Fruit fly (Drosophila melanogaster): Measurements from ENCODE around the gene eIF5B.

The eIF5B gene

dm6 chr3L:3485088-3485710, 24.4 kb upstream of the eIF5B start (continued):
- TF ChIP-seq CG1529 (GFP tag; optimal IDR thresholded peaks at IDR 0.05), result no peak
- TF ChIP-seq CG2712 (tag; optimal IDR thresholded peaks at IDR 0.05), result peak; percentile 69
- TF ChIP-seq CG4424 (GFP tag; optimal IDR thresholded peaks at IDR 0.05), result peak; percentile 31
- no peak for TF ChIP-seq tna (GFP tag; IDR thresholded peaks at IDR 0.05; ENCODE audit: partially characterized antibody)
- TF ChIP-seq CrebB (tag; optimal IDR thresholded peaks at IDR 0.05), result no peak
- no peak for TF ChIP-seq BEAF-32 (GFP tag; optimal IDR thresholded peaks at IDR 0.05)
- TF ChIP-seq E2f1 (GFP tag; IDR thresholded peaks at IDR 0.05), result no peak
- no peak for TF ChIP-seq cad (GFP tag; optimal IDR thresholded peaks at IDR 0.05)
- peak; percentile 62; the same call in 2 of the 3 replicates for TF ChIP-seq CG17361 (GFP tag; IDR thresholded peaks at IDR 0.05)
- peak; percentile 31 for TF ChIP-seq sug (tag; optimal IDR thresholded peaks at IDR 0.05)
- peak; percentile 24 for TF ChIP-seq CG10267 (tag; optimal IDR thresholded peaks at IDR 0.05)
- no peak for TF ChIP-seq CG15073 (GFP tag; optimal IDR thresholded peaks at IDR 0.05)
- no peak for TF ChIP-seq nau (GFP tag; optimal IDR thresholded peaks at IDR 0.05)
- TF ChIP-seq disco-r (GFP tag; optimal IDR thresholded peaks at IDR 0.05), result no peak
- no peak for TF ChIP-seq Dfd (GFP tag; optimal IDR thresholded peaks at IDR 0.05)
- no peak for TF ChIP-seq CG4820 (GFP tag; optimal IDR thresholded peaks at IDR 0.05)
- TF ChIP-seq dmrt11E (tag; optimal IDR thresholded peaks at IDR 0.05), result peak; percentile 8
- no peak for TF ChIP-seq mld (GFP tag; IDR thresholded peaks at IDR 0.05; ENCODE audit: partially characterized antibody)
- TF ChIP-seq salm (tag; optimal IDR thresholded peaks at IDR 0.05), result no peak
- peak; percentile 50 for TF ChIP-seq phol (tag; optimal IDR thresholded peaks at IDR 0.05)
- TF ChIP-seq CG8359 (GFP tag; optimal IDR thresholded peaks at IDR 0.05; ENCODE audit: borderline replicate concordance), result no peak
- no peak for TF ChIP-seq lbe (GFP tag; optimal IDR thresholded peaks at IDR 0.05)
- no peak for TF ChIP-seq btn (GFP tag; optimal IDR thresholded peaks at IDR 0.05)
- peak; percentile 13 for TF ChIP-seq unpg (GFP tag; optimal IDR thresholded peaks at IDR 0.05)
- TF ChIP-seq CG13424 (tag; optimal IDR thresholded peaks at IDR 0.05), result peak; percentile 52
- TF ChIP-seq maf-S (GFP tag; optimal IDR thresholded peaks at IDR 0.05), result no peak
- no peak for TF ChIP-seq HHEX (GFP tag; optimal IDR thresholded peaks at IDR 0.05)
- no peak for TF ChIP-seq CG2875 (GFP tag; optimal IDR thresholded peaks at IDR 0.05)
- TF ChIP-seq exex (tag; optimal IDR thresholded peaks at IDR 0.05), result no peak
- TF ChIP-seq CG4282 (GFP tag; optimal IDR thresholded peaks at IDR 0.05), result no peak
- no peak for TF ChIP-seq CG14667 (GFP tag; IDR thresholded peaks at IDR 0.05)
- TF ChIP-seq Max (GFP tag; optimal IDR thresholded peaks at IDR 0.05), result no peak
- peak in 1 of 2 experiments; percentile 45 for TF ChIP-seq Hr51 (GFP tag; optimal IDR thresholded peaks at IDR 0.05)
- TF ChIP-seq Sox100B (GFP tag; optimal IDR thresholded peaks at IDR 0.05), result peak; percentile 48
- peak; percentile 58 for TF ChIP-seq D19A (tag; optimal IDR thresholded peaks at IDR 0.05)
- no peak for TF ChIP-seq az2 (GFP tag; optimal IDR thresholded peaks at IDR 0.05)
- TF ChIP-seq Ets65A (GFP tag), result no peak
- no peak for TF ChIP-seq Gug (GFP tag; IDR thresholded peaks at IDR 0.05)
- TF ChIP-seq CG12659 (GFP tag; optimal IDR thresholded peaks at IDR 0.05), result no peak
- TF ChIP-seq Mad (GFP tag; optimal IDR thresholded peaks at IDR 0.05), result no peak
- no peak for TF ChIP-seq CG7372 (GFP tag; IDR thresholded peaks at IDR 0.05)
- no peak for TF ChIP-seq CG31224 (GFP tag; IDR thresholded peaks at IDR 0.05)
- TF ChIP-seq CG15601 (tag; optimal IDR thresholded peaks at IDR 0.05), result peak; percentile 31
- no peak for TF ChIP-seq CG2120 (GFP tag; optimal IDR thresholded peaks at IDR 0.05)
- no peak for TF ChIP-seq CG17568 (GFP tag; optimal IDR thresholded peaks at IDR 0.05)
- TF ChIP-seq CG4404 (GFP tag; IDR thresholded peaks at IDR 0.05), result no peak
- TF ChIP-seq ken (GFP tag; IDR thresholded peaks at IDR 0.05), result 0 out of 3 replicates have a peak, but pooled peaks have one; percentile 20
- TF ChIP-seq CG15479 (GFP tag; optimal IDR thresholded peaks at IDR 0.05), result no peak
- no peak for TF ChIP-seq H2.0 (GFP tag; IDR thresholded peaks at IDR 0.05)
- TF ChIP-seq grn (GFP tag; optimal IDR thresholded peaks at IDR 0.05), result no peak
